Worm (Caenorhabditis elegans) whole organism, L2 larva: ENCODE data around the gene Y55F3BR.10.

Experiments
- ama-1 ChIP-seq: fragments of 150-350 bp; optimal IDR thresholded peaks from 2 replicates; lab custom pipeline; 2018; ENCODE audit warnings: inconsistent platforms
- ceh-82 ChIP-seq: fragments of 150-350 bp; optimal IDR thresholded peaks from 2 replicates; lab custom pipeline; 2014; ENCODE audit warnings: missing biosample characterization, missing genetic modification characterization
- crh-2 ChIP-seq: sonication (generic microtip); optimal IDR thresholded peaks from 2 replicates; lab custom pipeline; 2017; ENCODE audit warnings: missing biosample characterization, missing genetic modification characterization
- lin-39 ChIP-seq: fragments of 150-350 bp; optimal IDR thresholded peaks from 2 replicates; lab custom pipeline; 2014; ENCODE audit warnings: missing biosample characterization, missing genetic modification reagents, missing genetic modification characterization
- mdl-1 ChIP-seq, 2 experiments: fragments of 150-350 bp in 1 of 2; sonication (generic microtip) in 1 of 2; optimal IDR thresholded peaks; 2 replicates each; lab custom pipeline; 2017; ENCODE audit warnings: missing biosample characterization in 2 of 2, missing genetic modification characterization in 2 of 2
- nhr-129 ChIP-seq: fragments of 150-350 bp; optimal IDR thresholded peaks from 2 replicates; lab custom pipeline; 2014; ENCODE audit warnings: missing biosample characterization, missing genetic modification characterization
- snpc-4 ChIP-seq: fragments of 150-350 bp; optimal IDR thresholded peaks from 2 replicates; lab custom pipeline; 2014; ENCODE audit warnings: missing biosample characterization, missing genetic modification characterization
- zag-1 ChIP-seq: fragments of 150-350 bp; optimal IDR thresholded peaks from 2 replicates; lab custom pipeline; 2014; ENCODE audit warnings: missing biosample characterization, missing genetic modification characterization

DNA sequence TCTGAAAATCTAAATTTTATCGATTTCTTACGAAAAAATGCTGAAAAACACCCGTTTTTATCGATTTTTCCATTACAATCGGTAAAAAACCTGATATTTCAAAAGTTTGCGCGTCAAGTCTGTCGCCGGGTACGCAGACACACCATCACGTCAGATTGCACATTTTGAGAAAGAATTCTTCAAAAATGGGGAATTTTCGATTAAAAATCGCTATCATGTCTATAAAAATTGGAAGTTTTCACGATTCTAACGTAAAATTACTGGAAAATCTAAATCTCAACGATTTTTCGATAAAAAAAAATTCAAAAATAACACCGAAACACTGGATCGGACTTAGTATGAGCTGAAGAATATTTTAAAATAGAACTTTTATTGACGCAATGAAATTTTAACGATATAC, 38.0 kb upstream of the Y55F3BR.10 start, which contains the start of gene F56B3.4:
- TF ChIP-seq lin-39 = no peak
- TF ChIP-seq ceh-82 (tag; lab: Kevin White, UChicago) = no peak
- no peak for TF ChIP-seq zag-1 (tag; lab: Kevin White, UChicago)
- no peak for TF ChIP-seq snpc-4 (tag; lab: Kevin White, UChicago)
- TF ChIP-seq mdl-1 (tag; optimal IDR thresholded peaks at IDR 0.05; lab: Kevin White, UChicago) = no peak
- no peak for TF ChIP-seq ama-1 (lab: Kevin White, UChicago)
- TF ChIP-seq crh-2 (tag; lab: Kevin White, UChicago) = no peak
- TF ChIP-seq nhr-129 (tag; lab: Kevin White, UChicago) = no peak
